Worm (Caenorhabditis elegans): ENCODE measurements around the gene R144.10.

ce11 chrIII:4956566-4956965 is 45.6 kb downstream of the R144.10 start, which contains the start of gene C26E6.1:
- TF ChIP-seq hlh-8 (tag; optimal IDR thresholded peaks at IDR 0.05) (no peak), ceh-22 (tag; optimal IDR thresholded peaks at IDR 0.05) (no peak), hlh-30 (tag; optimal IDR thresholded peaks at IDR 0.05; ENCODE audit: insufficient read depth) (no peak), fkh-6 (tag; optimal IDR thresholded peaks at IDR 0.05) (no peak), unc-86 (tag; optimal IDR thresholded peaks at IDR 0.05) (no peak), mec-3 (tag; optimal IDR thresholded peaks at IDR 0.05; ENCODE audit: borderline replicate concordance) (no peak), fkh-10 (GFP tag; optimal IDR thresholded peaks at IDR 0.05) (no peak)

Measured in whole organism, late embryonic.